Fruit fly (Drosophila melanogaster) whole organism, embryonic: ENCODE measurements around the gene CG10510.

Experiments
- Blimp-1 ChIP-seq: fragments of 200-800 bp; sonication (Bioruptor generic); optimal IDR thresholded peaks from 3 replicates; lab custom pipeline; 2018; ENCODE audit warnings: missing biosample characterization, missing genetic modification characterization, mild to moderate bottlenecking, moderate library complexity, missing genetic modification reagents
- Bteb2 ChIP-seq: fragments of 200-800 bp; sonication (Bioruptor generic); optimal IDR thresholded peaks from 2 replicates; lab custom pipeline; 2016; ENCODE audit warnings: missing biosample characterization, missing genetic modification characterization
- CG10209 ChIP-seq: fragments of 200-800 bp; sonication (Bioruptor generic); optimal IDR thresholded peaks from 3 replicates; lab custom pipeline; 2017; ENCODE audit warnings: missing biosample characterization, mild to moderate bottlenecking, missing genetic modification characterization, missing genetic modification reagents
- CG1024 ChIP-seq: fragments of 200-800 bp; sonication (Bioruptor generic); IDR thresholded peaks from 2 replicates; pipeline ENCODE4 v1.3.6; 2022; ENCODE audit warnings: missing biosample characterization, missing genetic modification characterization
- CG10654 ChIP-seq: fragments of 200-800 bp; sonication (Bioruptor generic); optimal IDR thresholded peaks from 2 replicates; lab custom pipeline; 2016; ENCODE audit warnings: missing biosample characterization, missing genetic modification characterization
- CG12071 ChIP-seq: fragments of 200-800 bp; sonication (Bioruptor generic); optimal IDR thresholded peaks from 3 replicates; lab custom pipeline; 2018; ENCODE audit warnings: missing biosample characterization, mild to moderate bottlenecking, missing genetic modification characterization
- CG13296 ChIP-seq: fragments of 200-800 bp; sonication (Bioruptor generic); optimal IDR thresholded peaks from 3 replicates; lab custom pipeline; 2018; ENCODE audit warnings: missing biosample characterization, mild to moderate bottlenecking, missing genetic modification characterization
- CG17385 ChIP-seq: fragments of 200-800 bp; sonication (Bioruptor generic); optimal IDR thresholded peaks from 3 replicates; lab custom pipeline; 2018; ENCODE audit warnings: missing biosample characterization, mild to moderate bottlenecking, missing genetic modification characterization
- CG17912 ChIP-seq: fragments of 200-800 bp; sonication (Bioruptor generic); optimal IDR thresholded peaks from 2 replicates; lab custom pipeline; 2018; ENCODE audit warnings: missing biosample characterization, mild to moderate bottlenecking, missing genetic modification characterization
- CG1792 ChIP-seq: fragments of 200-800 bp; sonication (Bioruptor generic); optimal IDR thresholded peaks from 2 replicates; lab custom pipeline; 2016; ENCODE audit warnings: missing biosample characterization, missing genetic modification characterization
- CG18599 ChIP-seq: fragments of 200-800 bp; sonication (Bioruptor generic); optimal IDR thresholded peaks from 3 replicates; lab custom pipeline; 2017; ENCODE audit warnings: missing biosample characterization, missing genetic modification characterization, mild to moderate bottlenecking, moderate library complexity, missing genetic modification reagents
- CG31388 ChIP-seq: fragments of 200-800 bp; sonication (Bioruptor generic); optimal IDR thresholded peaks from 2 replicates; lab custom pipeline; 2016; ENCODE audit warnings: missing biosample characterization, missing genetic modification characterization
- CG3281 ChIP-seq: fragments of 200-800 bp; sonication (Bioruptor generic); optimal IDR thresholded peaks from 3 replicates; lab custom pipeline; 2017; ENCODE audit warnings: missing biosample characterization, mild to moderate bottlenecking, missing genetic modification characterization
- CG34376 ChIP-seq: fragments of 200-800 bp; sonication (Bioruptor generic); optimal IDR thresholded peaks from 2 replicates; lab custom pipeline; 2018; ENCODE audit warnings: missing biosample characterization, mild to moderate bottlenecking, missing genetic modification characterization
- CG3847 ChIP-seq: fragments of 200-800 bp; sonication (Bioruptor generic); IDR thresholded peaks from 2 replicates; pipeline ENCODE4 v1.3.6; 2022; ENCODE audit warnings: missing biosample characterization, missing genetic modification characterization
- CG3995 ChIP-seq: fragments of 200-800 bp; sonication (Bioruptor generic); optimal IDR thresholded peaks from 3 replicates; lab custom pipeline; 2016; ENCODE audit warnings: missing biosample characterization, missing genetic modification characterization
- CG4707 ChIP-seq: fragments of 200-800 bp; sonication (Bioruptor generic); optimal IDR thresholded peaks from 2 replicates; lab custom pipeline; 2018; ENCODE audit warnings: missing biosample characterization, mild to moderate bottlenecking, missing genetic modification characterization, moderate library complexity
- CG6854 ChIP-seq: fragments of 200-800 bp; sonication (Bioruptor generic); optimal IDR thresholded peaks from 3 replicates; lab custom pipeline; 2017; ENCODE audit warnings: missing biosample characterization, mild to moderate bottlenecking, missing genetic modification characterization
- CG7786 ChIP-seq: fragments of 200-800 bp; sonication (Bioruptor generic); optimal IDR thresholded peaks from 2 replicates; lab custom pipeline; 2016; ENCODE audit warnings: missing biosample characterization, missing genetic modification characterization
- CG7963 ChIP-seq: fragments of 200-800 bp; sonication (Bioruptor generic); IDR thresholded peaks from 3 replicates; pipeline ENCODE4 v1.3.6; 2022; ENCODE audit warnings: missing biosample characterization, missing genetic modification characterization; ENCODE audit not compliant: partially characterized antibody
- CG8478 ChIP-seq: fragments of >200 bp; optimal IDR thresholded peaks from 2 replicates; lab custom pipeline; 2018
- CkIIα-i1 ChIP-seq: fragments of 200-800 bp; sonication (Bioruptor generic); IDR thresholded peaks from 2 replicates; pipeline ENCODE4 v1.3.6; 2022; ENCODE audit warnings: missing biosample characterization, missing genetic modification characterization
- Deaf1 ChIP-seq: fragments of 200-800 bp; optimal IDR thresholded peaks from 3 replicates; lab custom pipeline; 2019; ENCODE audit warnings: missing biosample characterization, mild to moderate bottlenecking, missing genetic modification characterization, moderate library complexity
- Dip2 ChIP-seq: fragments of 200-800 bp; sonication (Bioruptor generic); IDR thresholded peaks from 2 replicates; pipeline ENCODE4 v1.3.6; 2022; ENCODE audit warnings: missing biosample characterization, missing genetic modification characterization
- Dp ChIP-seq: fragments of 200-800 bp; sonication (Bioruptor generic); optimal IDR thresholded peaks from 2 replicates; lab custom pipeline; 2018; ENCODE audit warnings: missing biosample characterization, mild to moderate bottlenecking, missing genetic modification characterization, moderate library complexity
- Fer1 ChIP-seq: fragments of 200-800 bp; sonication (Bioruptor generic); optimal IDR thresholded peaks from 2 replicates; lab custom pipeline; 2017; ENCODE audit warnings: missing biosample characterization, mild to moderate bottlenecking, missing genetic modification characterization
- Hand ChIP-seq: fragments of 200-800 bp; sonication (Bioruptor generic); optimal IDR thresholded peaks from 2 replicates; lab custom pipeline; 2017; ENCODE audit warnings: mild to moderate bottlenecking, missing biosample characterization, missing genetic modification reagents, missing genetic modification characterization
- Hmr ChIP-seq: fragments of 200-800 bp; sonication (Bioruptor generic); optimal IDR thresholded peaks from 3 replicates; lab custom pipeline; 2017; ENCODE audit warnings: mild to moderate bottlenecking, missing biosample characterization, missing genetic modification reagents, missing genetic modification characterization
- Hr51 ChIP-seq, 2 experiments: fragments of 200-800 bp; sonication (Bioruptor generic); optimal IDR thresholded peaks; 2 replicates in 1 of 2; 3 replicates in 1 of 2; lab custom pipeline; 2016 to 2018; ENCODE audit warnings: missing biosample characterization in 2 of 2, missing genetic modification characterization in 2 of 2, mild to moderate bottlenecking in 1 of 2, moderate library complexity in 1 of 2
- MESR4 ChIP-seq: fragments of 200-800 bp; sonication (Bioruptor generic); optimal IDR thresholded peaks from 2 replicates; lab custom pipeline; 2018; ENCODE audit warnings: missing biosample characterization, mild to moderate bottlenecking, missing genetic modification characterization, moderate library complexity
- Meics ChIP-seq: fragments of 200-800 bp; sonication (Bioruptor generic); optimal IDR thresholded peaks from 2 replicates; lab custom pipeline; 2017; ENCODE audit warnings: missing biosample characterization, mild to moderate bottlenecking, missing genetic modification characterization
- Trl ChIP-seq, 3 experiments: fragments of >200 bp in 2 of 3; fragments of 200-800 bp in 1 of 3; sonication (Bioruptor generic) in 1 of 3; optimal IDR thresholded peaks; 2 replicates in 1 of 3; 3 replicates in 2 of 3; lab custom pipeline; 2016 to 2017; ENCODE audit warnings: missing biosample characterization in 1 of 3, missing genetic modification characterization in 1 of 3
- ac ChIP-seq: fragments of 200-800 bp; sonication (Bioruptor generic); optimal IDR thresholded peaks from 3 replicates; lab custom pipeline; 2017; ENCODE audit warnings: missing biosample characterization, mild to moderate bottlenecking, missing genetic modification characterization
- chif ChIP-seq, 2 experiments: fragments of 200-800 bp; sonication (Bioruptor generic); optimal IDR thresholded peaks; 3 replicates each; lab custom pipeline; 2016; ENCODE audit warnings: missing biosample characterization in 2 of 2, missing genetic modification characterization in 2 of 2
- ci ChIP-seq: fragments of 200-800 bp; sonication (Bioruptor generic); IDR thresholded peaks from 3 replicates; pipeline ENCODE4 v1.3.6; 2022; ENCODE audit warnings: missing biosample characterization, missing genetic modification characterization
- dm ChIP-seq: fragments of 200-800 bp; sonication (Bioruptor generic); optimal IDR thresholded peaks from 3 replicates; lab custom pipeline; 2016; ENCODE audit warnings: missing biosample characterization, missing genetic modification characterization
- esg ChIP-seq: fragments of 200-800 bp; sonication (Bioruptor generic); conservative IDR thresholded peaks from 2 replicates; pipeline ENCODE4 v1.3.6; 2022; ENCODE audit warnings: missing biosample characterization, missing genetic modification characterization
- gsb-n ChIP-seq: fragments of 200-800 bp; sonication (Bioruptor generic); optimal IDR thresholded peaks from 3 replicates; lab custom pipeline; 2018; ENCODE audit warnings: missing biosample characterization, mild to moderate bottlenecking, missing genetic modification characterization
- jumu ChIP-seq: fragments of 200-800 bp; sonication (Bioruptor generic); optimal IDR thresholded peaks from 3 replicates; lab custom pipeline; 2016; ENCODE audit warnings: missing biosample characterization, missing genetic modification characterization
- lbe ChIP-seq: fragments of 200-800 bp; sonication (Bioruptor generic); optimal IDR thresholded peaks from 2 replicates; lab custom pipeline; 2016; ENCODE audit warnings: missing biosample characterization, mild to moderate bottlenecking, missing genetic modification characterization
- lilli ChIP-seq: fragments of 200-800 bp; sonication (Bioruptor generic); optimal IDR thresholded peaks from 3 replicates; lab custom pipeline; 2016; ENCODE audit warnings: missing biosample characterization, missing genetic modification characterization
- nom ChIP-seq: fragments of 200-800 bp; sonication (Bioruptor generic); optimal IDR thresholded peaks from 2 replicates; lab custom pipeline; 2017; ENCODE audit warnings: missing biosample characterization, missing genetic modification characterization, mild to moderate bottlenecking, moderate library complexity, missing genetic modification reagents
- onecut ChIP-seq: fragments of 200-800 bp; sonication (Bioruptor generic); IDR thresholded peaks from 2 replicates; pipeline ENCODE4 v1.3.6; 2022; ENCODE audit warnings: missing biosample characterization, missing genetic modification characterization
- prd ChIP-seq, 3 experiments: fragments of >200 bp in 2 of 3; fragments of 200-800 bp in 1 of 3; sonication (Bioruptor generic) in 1 of 3; optimal IDR thresholded peaks in 2 of 3; IDR thresholded peaks in 1 of 3; 2 replicates in 2 of 3; 3 replicates in 1 of 3; pipeline versions ENCODE4 v1.3.6 to Lab custom; 2017 to 2022; ENCODE audit warnings: missing biosample characterization in 1 of 3, missing genetic modification characterization in 1 of 3
- schlank ChIP-seq: fragments of 200-800 bp; sonication (Bioruptor generic); optimal IDR thresholded peaks from 2 replicates; lab custom pipeline; 2018; ENCODE audit warnings: missing biosample characterization, mild to moderate bottlenecking, missing genetic modification characterization
- scrt ChIP-seq: fragments of 200-800 bp; sonication (Bioruptor generic); optimal IDR thresholded peaks from 2 replicates; lab custom pipeline; 2018; ENCODE audit warnings: missing biosample characterization, mild to moderate bottlenecking, missing genetic modification characterization, moderate library complexity
- slou ChIP-seq: fragments of 200-800 bp; sonication (Bioruptor generic); optimal IDR thresholded peaks from 3 replicates; lab custom pipeline; 2016; ENCODE audit warnings: missing biosample characterization, missing genetic modification characterization
- sob ChIP-seq: fragments of 200-800 bp; sonication (Bioruptor generic); IDR thresholded peaks from 2 replicates; pipeline ENCODE4 v1.3.6; 2022; ENCODE audit warnings: missing biosample characterization, missing genetic modification characterization
- tup ChIP-seq: fragments of 200-800 bp; sonication (Bioruptor generic); optimal IDR thresholded peaks from 2 replicates; lab custom pipeline; 2016; ENCODE audit warnings: missing biosample characterization, mild to moderate bottlenecking, missing genetic modification characterization, moderate library complexity
- unpg ChIP-seq: fragments of 200-800 bp; sonication (Bioruptor generic); optimal IDR thresholded peaks from 3 replicates; lab custom pipeline; 2018; ENCODE audit warnings: missing biosample characterization, mild to moderate bottlenecking, missing genetic modification characterization, moderate library complexity

CG10510 gene

dm6 chr3L:21192024-21192423, 17.9 kb downstream of the CG10510 start (continued):
- TF ChIP-seq CG34376 (GFP tag; lab: Kevin White, UChicago) (peak; percentile 65), sob (GFP tag; lab: Robert Waterston, UW) (no peak), jumu (GFP tag; lab: Kevin White, UChicago) (no peak), chif (GFP tag; optimal IDR thresholded peaks at IDR 0.05; lab: Kevin White, UChicago) (no peak), ac (GFP tag; lab: Kevin White, UChicago) (no peak), unpg (GFP tag; lab: Kevin White, UChicago) (no peak), prd (optimal IDR thresholded peaks at IDR 0.05; lab: Kevin White, UChicago) (no peak), prd (GFP tag; IDR thresholded peaks at IDR 0.05; lab: Robert Waterston, UW) (no peak), CG31388 (GFP tag; lab: Kevin White, UChicago) (no peak), CG12071 (peak; percentile 33), nom (GFP tag; lab: Kevin White, UChicago) (peak; percentile 33), CG4707 (no peak), CG6854 (peak; percentile 33), tup (GFP tag; lab: Kevin White, UChicago) (no peak), dm (no peak), CG17912 (GFP tag; lab: Kevin White, UChicago) (no peak), Meics (GFP tag; lab: Kevin White, UChicago) (peak; percentile 34), Blimp-1 (GFP tag; lab: Kevin White, UChicago) (no peak), slou (GFP tag; lab: Kevin White, UChicago) (no peak), Hr51 (GFP tag; optimal IDR thresholded peaks at IDR 0.05; lab: Kevin White, UChicago) (no peak), lilli (no peak), CG3995 (GFP tag; lab: Kevin White, UChicago) (no peak), Bteb2 (GFP tag; lab: Kevin White, UChicago) (no peak), CG10654 (GFP tag; lab: Kevin White, UChicago) (no peak), Fer1 (GFP tag; lab: Kevin White, UChicago) (peak; percentile 49), CG1024 (GFP tag; lab: Robert Waterston, UW) (no peak), CG1792 (GFP tag; lab: Kevin White, UChicago) (no peak), onecut (GFP tag; lab: Robert Waterston, UW) (peak; percentile 70), ci (GFP tag; lab: Robert Waterston, UW) (0 out of 3 replicates have a peak, but pooled peaks have one; percentile 10), CG18599 (no peak), CG7786 (GFP tag; lab: Kevin White, UChicago) (no peak), CG10209 (GFP tag; lab: Kevin White, UChicago) (no peak), Dip2 (no peak), Deaf1 (peak; percentile 28), CG8478 (lab: Kevin White, UChicago) (no peak), esg (GFP tag; lab: Robert Waterston, UW) (no peak), MESR4 (GFP tag; lab: Kevin White, UChicago) (no peak), CG17385 (GFP tag; lab: Kevin White, UChicago) (peak; percentile 38), CG7963 (GFP tag; lab: Robert Waterston, UW) (no peak), scrt (peak; percentile 66), schlank (tag; lab: Kevin White, UChicago) (no peak), Hand (GFP tag; lab: Kevin White, UChicago) (peak; percentile 40), CG13296 (GFP tag; lab: Kevin White, UChicago) (peak; percentile 35), CG3281 (no peak), gsb-n (no peak), Dp (no peak), lbe (GFP tag; lab: Kevin White, UChicago) (no peak), CkIIα-i1 (GFP tag; lab: Robert Waterston, UW) (no peak), Trl (optimal IDR thresholded peaks at IDR 0.05; lab: Kevin White, UChicago) (peak; percentile 24 to 25), Trl (GFP tag; optimal IDR thresholded peaks at IDR 0.05; lab: Kevin White, UChicago) (no peak), Hmr (GFP tag; lab: Kevin White, UChicago) (peak; percentile 21), CG3847 (GFP tag; lab: Robert Waterston, UW) (no peak)
